Fruit fly (Drosophila melanogaster): ENCODE results near the gene pira.

The pira gene

DNA sequence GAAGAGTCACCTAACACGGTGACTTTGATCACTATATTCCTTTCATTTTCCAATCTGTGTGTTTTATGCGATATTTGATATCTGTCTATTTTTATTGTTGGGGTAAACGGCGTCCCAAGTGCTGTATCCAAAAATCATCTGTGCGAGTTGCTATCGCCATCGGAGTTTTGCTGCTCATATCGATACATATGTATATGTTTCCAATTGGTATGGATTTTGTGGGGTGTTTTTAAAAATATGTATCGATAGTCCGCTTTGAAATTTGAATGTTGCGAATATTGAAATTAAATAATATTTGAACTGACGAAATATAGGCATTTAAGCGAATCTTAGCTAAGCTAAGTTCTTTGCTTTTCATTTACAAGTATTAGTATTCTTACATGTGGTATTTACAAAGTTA is at the start of gene pira (continued):
- TF ChIP-seq Fer2 (tag; optimal IDR thresholded peaks at IDR 0.05): no peak
- TF ChIP-seq Sry-β (GFP tag; optimal IDR thresholded peaks at IDR 0.05): no peak
- no peak for TF ChIP-seq salm (tag; optimal IDR thresholded peaks at IDR 0.05)
- no peak for TF ChIP-seq CG17912 (GFP tag; optimal IDR thresholded peaks at IDR 0.05)
- TF ChIP-seq CG4617 (GFP tag; optimal IDR thresholded peaks at IDR 0.05; ENCODE audit: borderline replicate concordance): no peak
- no peak for TF ChIP-seq Max (GFP tag; optimal IDR thresholded peaks at IDR 0.05)
- no peak for TF ChIP-seq CTCF (GFP tag; optimal IDR thresholded peaks at IDR 0.05)
- TF ChIP-seq HmgZ (tag; optimal IDR thresholded peaks at IDR 0.05): no peak
- TF ChIP-seq HLH4C (GFP tag; IDR thresholded peaks at IDR 0.05; ENCODE audit: partially characterized antibody): peak; percentile 84
- TF ChIP-seq sqz (GFP tag; optimal IDR thresholded peaks at IDR 0.05): no peak
- TF ChIP-seq stwl (tag; optimal IDR thresholded peaks at IDR 0.05): peak; percentile 38
- TF ChIP-seq Scr (GFP tag; IDR thresholded peaks at IDR 0.05; ENCODE audit: partially characterized antibody): peak; percentile 78
- no peak for TF ChIP-seq CG14965 (GFP tag; optimal IDR thresholded peaks at IDR 0.05; ENCODE audit: borderline replicate concordance)
- TF ChIP-seq CG14860 (GFP tag; IDR thresholded peaks at IDR 0.05; ENCODE audit: partially characterized antibody): peak; percentile 80
- no peak for TF ChIP-seq btn (GFP tag; optimal IDR thresholded peaks at IDR 0.05)
- TF ChIP-seq Chrac-16 (GFP tag; optimal IDR thresholded peaks at IDR 0.05): no peak
- TF ChIP-seq CG12236 (GFP tag; optimal IDR thresholded peaks at IDR 0.05): no peak
- no peak for TF ChIP-seq CG6854 (GFP tag; optimal IDR thresholded peaks at IDR 0.05)
- TF ChIP-seq CG8765 (GFP tag; IDR thresholded peaks at IDR 0.05): no peak
- no peak for TF ChIP-seq ranshi (GFP tag; IDR thresholded peaks at IDR 0.05)
- TF ChIP-seq CG8089 (GFP tag; optimal IDR thresholded peaks at IDR 0.05): no peak
- peak; percentile 79 for TF ChIP-seq unc-4 (GFP tag; IDR thresholded peaks at IDR 0.05; ENCODE audit: partially characterized antibody)
- peak; percentile 78; the same call in 1 of the 2 replicates for TF ChIP-seq amos (GFP tag; IDR thresholded peaks at IDR 0.05; ENCODE audit: partially characterized antibody)
- no peak for TF ChIP-seq CG17612 (GFP tag; IDR thresholded peaks at IDR 0.05)
- TF ChIP-seq CG18476 (GFP tag; optimal IDR thresholded peaks at IDR 0.05): no peak
- TF ChIP-seq Atf6 (GFP tag; IDR thresholded peaks at IDR 0.05): no peak
- no peak for TF ChIP-seq H15 (GFP tag; IDR thresholded peaks at IDR 0.05)
- peak; percentile 78 for TF ChIP-seq knrl (GFP tag; IDR thresholded peaks at IDR 0.05; ENCODE audit: partially characterized antibody)
- no peak for TF ChIP-seq aop (GFP tag; IDR thresholded peaks at IDR 0.05)
- no peak for TF ChIP-seq Bteb2 (GFP tag; optimal IDR thresholded peaks at IDR 0.05)
- no peak for TF ChIP-seq al (GFP tag; IDR thresholded peaks at IDR 0.05)
- no peak for TF ChIP-seq jigr1 (GFP tag; IDR thresholded peaks at IDR 0.05)
- TF ChIP-seq HLH54F (GFP tag; optimal IDR thresholded peaks at IDR 0.05): no peak
- no peak for TF ChIP-seq CG3065 (GFP tag; optimal IDR thresholded peaks at IDR 0.05)
- no peak for TF ChIP-seq az2 (GFP tag; optimal IDR thresholded peaks at IDR 0.05)
- TF ChIP-seq HLHmδ (GFP tag; optimal IDR thresholded peaks at IDR 0.05): no peak
- TF ChIP-seq NC2β (GFP tag; optimal IDR thresholded peaks at IDR 0.05): no peak
- no peak for TF ChIP-seq CG4424 (GFP tag; optimal IDR thresholded peaks at IDR 0.05)
- TF ChIP-seq hbn (GFP tag; IDR thresholded peaks at IDR 0.05; ENCODE audit: partially characterized antibody): peak; percentile 68
- TF ChIP-seq fru (optimal IDR thresholded peaks at IDR 0.05): no peak
- TF ChIP-seq H2.0 (GFP tag; IDR thresholded peaks at IDR 0.05): no peak
- TF ChIP-seq insv (GFP tag; optimal IDR thresholded peaks at IDR 0.05): peak in 1 of 2 experiments; percentile 44
- TF ChIP-seq CG2116 (GFP tag; optimal IDR thresholded peaks at IDR 0.05): peak; percentile 79
- TF ChIP-seq CG32532 (GFP tag; IDR thresholded peaks at IDR 0.05): no peak
- TF ChIP-seq nerfin-1 (tag; optimal IDR thresholded peaks at IDR 0.05): no peak
- no peak for TF ChIP-seq Mrtf (GFP tag; IDR thresholded peaks at IDR 0.05)
- no peak for TF ChIP-seq Asciz (GFP tag; optimal IDR thresholded peaks at IDR 0.05)
- no peak for TF ChIP-seq CG5180 (GFP tag; optimal IDR thresholded peaks at IDR 0.05)
- no peak for TF ChIP-seq wor (GFP tag; IDR thresholded peaks at IDR 0.05)
- TF ChIP-seq Dek (tag; optimal IDR thresholded peaks at IDR 0.05): no peak
- no peak for TF ChIP-seq CG17802 (tag; optimal IDR thresholded peaks at IDR 0.05)
- no peak for TF ChIP-seq Vsx1 (GFP tag; optimal IDR thresholded peaks at IDR 0.05)

Data from whole organism, embryonic.